Worm (Caenorhabditis elegans): Measurements from ENCODE around the gene R04D3.4.

- no peak for TF ChIP-seq pha-4 (GFP tag; IDR thresholded peaks at IDR 0.05)
- no peak for TF ChIP-seq pha-4 (tag; optimal IDR thresholded peaks at IDR 0.05)
- TF ChIP-seq ZK546.5 (tag; optimal IDR thresholded peaks at IDR 0.05): no peak
- TF ChIP-seq ceh-28 (tag; optimal IDR thresholded peaks at IDR 0.05): no peak
- TF ChIP-seq T20F7.1 (GFP tag; optimal IDR thresholded peaks at IDR 0.05): no peak
- no peak for TF ChIP-seq ctbp-1 (GFP tag; IDR thresholded peaks at IDR 0.05)
- no peak for TF ChIP-seq zfp-3 (GFP tag; conservative IDR thresholded peaks at IDR 0.05)
- TF ChIP-seq lsy-2 (tag; optimal IDR thresholded peaks at IDR 0.05): peak in 1 of 2 experiments; percentile 39
- TF ChIP-seq snpc-4 (tag; optimal IDR thresholded peaks at IDR 0.05): no peak
- TF ChIP-seq nhr-25 (tag; optimal IDR thresholded peaks at IDR 0.05; ENCODE audit: borderline replicate concordance, insufficient read depth): peak; percentile 50
Measured at ce11 chrX:13320575-13320974, 32.0 kb upstream of the R04D3.4 start.

All from whole organism, L4 larva.